Worm (Caenorhabditis elegans): ENCODE measurements around the gene nhr-12.

ce11 chrV:10090461-10090860 lies 6.6 kb upstream of the nhr-12 start, which contains the start of gene R04B5.7:
- TF ChIP-seq flt-1 (GFP tag; IDR thresholded peaks at IDR 0.05) (no peak), hmg-4 (GFP tag; optimal IDR thresholded peaks at IDR 0.05) (no peak), tbx-11 (GFP tag; IDR thresholded peaks at IDR 0.05) (no peak), hmbx-1 (tag; optimal IDR thresholded peaks at IDR 0.05) (no peak), tra-4 (tag; optimal IDR thresholded peaks at IDR 0.05) (no peak), F13C5.2 (tag; optimal IDR thresholded peaks at IDR 0.05) (no peak), ceh-13 (GFP tag; optimal IDR thresholded peaks at IDR 0.05) (no peak)

Measured in whole organism, early embryonic.